Fruit fly (Drosophila melanogaster) S2 (cell line): ENCODE data around the gene teq.

Source experiments
- CG8478 ChIP-seq: fragments of >200 bp; optimal IDR thresholded peaks from 2 replicates; lab custom pipeline; 2018
- CTCF ChIP-seq, 2 experiments: fragments of >200 bp; optimal IDR thresholded peaks; 2 replicates each; lab custom pipeline; 2018

DNA sequence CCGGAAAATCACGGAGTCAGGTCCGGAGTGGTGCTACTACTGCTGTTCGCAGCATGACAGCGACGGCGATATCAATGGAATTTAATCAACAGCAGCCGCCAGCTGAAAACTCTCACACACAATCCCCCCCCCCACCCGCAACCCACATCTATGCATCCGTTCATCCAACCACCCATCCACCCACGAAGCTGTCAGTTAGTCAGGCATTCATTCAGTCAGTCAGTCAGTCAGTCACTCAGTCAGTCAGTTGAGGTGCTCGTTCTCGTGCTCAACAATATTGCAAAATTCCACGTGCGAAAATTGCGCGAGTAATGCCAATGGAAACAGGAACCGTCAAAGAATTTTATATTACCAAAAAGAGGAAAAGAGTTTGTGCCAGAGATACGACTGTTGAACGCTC, 41.2 kb downstream of the teq start:
- TF ChIP-seq CTCF (optimal IDR thresholded peaks at IDR 0.05; lab: Kevin White, UChicago): no peak
- TF ChIP-seq CG8478: no peak
